Worm (Caenorhabditis elegans) whole organism, L4/young adult: ENCODE results near the gene cap-2.

Experiments
- dao-5 ChIP-seq: sonication (generic microtip); optimal IDR thresholded peaks from 2 replicates; lab custom pipeline; 2016; ENCODE audit warnings: missing genotype, missing genetic modification characterization, moderate library complexity, missing compliant biosample characterization
- him-1 ChIP-seq: sonication (generic microtip); optimal IDR thresholded peaks from 2 replicates; lab custom pipeline; 2016; ENCODE audit warnings: missing genotype, missing genetic modification reagents, missing genetic modification characterization, missing compliant biosample characterization

- TF ChIP-seq dao-5 (tag; lab: Kevin White, UChicago) = no peak
- TF ChIP-seq him-1 (tag; lab: Kevin White, UChicago) = no peak
Measured at ce11 chrII:10860840-10861239, 8.2 kb upstream of the cap-2 start, which contains the start of gene M106.3.
